Worm (Caenorhabditis elegans): ENCODE results near the gene Y53F4B.20.

ce11 chrII:15119537-15120360, 35.5 kb downstream of the Y53F4B.20 start, which contains the start of gene arp-1:
- TF ChIP-seq unc-62 (GFP tag; optimal IDR thresholded peaks at IDR 0.05) (no peak), ama-1 (optimal IDR thresholded peaks at IDR 0.05) (no peak), nhr-28 (tag; optimal IDR thresholded peaks at IDR 0.05) (no peak), lir-3 (tag; optimal IDR thresholded peaks at IDR 0.05; ENCODE audit: poor library complexity) (no peak), lsy-2 (tag; optimal IDR thresholded peaks at IDR 0.05) (peak; percentile 49 to 74)

Measured in whole organism, L1 larva.